Worm (Caenorhabditis elegans) whole organism, midembryonic: ENCODE results near the gene F32D8.12.

ENCODE experiments used
- flt-1 ChIP-seq: fragments of 200-800 bp; sonication (Bioruptor generic); IDR thresholded peaks from 2 replicates; pipeline ENCODE4 v1.3.6; 2022; ENCODE audit warnings: missing genetic modification characterization, missing compliant biosample characterization
- klf-2 ChIP-seq: fragments of 200-800 bp; sonication (Bioruptor generic); conservative IDR thresholded peaks from 2 replicates; pipeline ENCODE4 v1.3.6; 2022; ENCODE audit warnings: missing genetic modification reagents, missing genetic modification characterization, missing compliant biosample characterization
- ref-1 ChIP-seq: fragments of 200-800 bp; sonication (Bioruptor generic); conservative IDR thresholded peaks from 2 replicates; pipeline ENCODE4 v1.3.6; 2022; ENCODE audit warnings: missing genetic modification reagents, missing genetic modification characterization, missing compliant biosample characterization

DNA sequence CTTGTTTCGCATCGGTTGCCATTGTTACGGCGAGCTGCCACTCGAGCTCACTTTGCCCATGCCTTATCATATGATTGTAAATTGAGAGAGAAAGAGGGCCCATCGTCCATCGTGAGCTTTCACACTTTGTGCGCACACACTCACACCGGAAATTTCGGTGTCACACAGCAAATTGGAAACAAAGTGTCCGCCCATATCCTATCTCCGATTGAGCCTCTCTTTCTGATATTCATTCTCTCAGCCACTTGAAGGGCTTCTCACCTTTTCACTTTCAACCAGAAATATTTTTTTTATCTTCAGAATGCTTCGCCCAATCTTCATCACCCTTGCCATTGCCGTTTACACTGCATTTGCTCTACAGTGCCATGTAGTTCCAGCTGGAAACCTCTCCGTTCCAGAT lies 38.7 kb upstream of the F32D8.12 start, which contains the start of gene F58B4.3:
- TF ChIP-seq flt-1 (GFP tag; lab: Robert Waterston, UW) (no peak), klf-2 (no peak), ref-1 (no peak)
